Worm (Caenorhabditis elegans): ENCODE measurements around the gene syx-16.

- TF ChIP-seq hnd-1 (tag; optimal IDR thresholded peaks at IDR 0.05) (no peak), sea-1 (GFP tag; conservative IDR thresholded peaks at IDR 0.05) (no peak), flt-1 (GFP tag; IDR thresholded peaks at IDR 0.05) (no peak), ceh-13 (GFP tag; optimal IDR thresholded peaks at IDR 0.05) (no peak), ets-7 (tag; optimal IDR thresholded peaks at IDR 0.05) (no peak), ceh-36 (tag; optimal IDR thresholded peaks at IDR 0.05) (no peak), F13C5.2 (tag; optimal IDR thresholded peaks at IDR 0.05) (no peak), tbx-37 (GFP tag; conservative IDR thresholded peaks at IDR 0.05) (no peak), hmbx-1 (tag; optimal IDR thresholded peaks at IDR 0.05) (no peak), ama-1 (optimal IDR thresholded peaks at IDR 0.05) (no peak), tra-4 (tag; optimal IDR thresholded peaks at IDR 0.05) (no peak), hmg-4 (GFP tag; optimal IDR thresholded peaks at IDR 0.05) (no peak)
Observed at ce11 chrIII:5208992-5209391, at the start of gene syx-16.

Measured in whole organism, early embryonic.